Worm (Caenorhabditis elegans) whole organism, L2 larva: ENCODE data around the gene F55C10.5.
A peak's percentile ranks its signal among the peaks of the same experiment; 100 is the strongest.

Experiments used
- C34F6.9 ChIP-seq: fragments of 150-350 bp; optimal IDR thresholded peaks from 2 replicates; lab custom pipeline; 2014; ENCODE audit warnings: missing biosample characterization, missing genetic modification characterization
- F13H6.1 ChIP-seq: sonication (generic microtip); optimal IDR thresholded peaks from 2 replicates; lab custom pipeline; 2016; ENCODE audit warnings: missing genetic modification characterization, missing compliant biosample characterization
- Y55F3AM.14 ChIP-seq: fragments of 200-800 bp; sonication (Bioruptor generic); optimal IDR thresholded peaks from 2 replicates; lab custom pipeline; 2018; ENCODE audit warnings: mild to moderate bottlenecking, missing genetic modification characterization, missing compliant biosample characterization
- ZK546.5 ChIP-seq: sonication (generic microtip); optimal IDR thresholded peaks from 2 replicates; lab custom pipeline; 2017; ENCODE audit warnings: missing biosample characterization, missing genetic modification characterization
- alr-1 ChIP-seq: fragments of 150-350 bp; optimal IDR thresholded peaks from 2 replicates; lab custom pipeline; 2014; ENCODE audit warnings: missing biosample characterization, missing genetic modification characterization
- aly-2 ChIP-seq: fragments of 150-350 bp; optimal IDR thresholded peaks from 2 replicates; lab custom pipeline; 2014; ENCODE audit warnings: missing biosample characterization, missing genetic modification characterization
- blmp-1 ChIP-seq: sonication (generic microtip); optimal IDR thresholded peaks from 2 replicates; lab custom pipeline; 2017; ENCODE audit warnings: missing genetic modification characterization, mild to moderate bottlenecking, missing compliant biosample characterization, antibody characterized with exemption, moderate library complexity; ENCODE audit not compliant: insufficient read depth
- crh-2 ChIP-seq: sonication (generic microtip); optimal IDR thresholded peaks from 2 replicates; lab custom pipeline; 2017; ENCODE audit warnings: missing biosample characterization, missing genetic modification characterization
- dmd-4 ChIP-seq: sonication (generic microtip); optimal IDR thresholded peaks from 2 replicates; lab custom pipeline; 2017; ENCODE audit warnings: missing biosample characterization, missing genetic modification characterization
- egl-27 ChIP-seq: sonication (generic microtip); optimal IDR thresholded peaks from 3 replicates; lab custom pipeline; 2017; ENCODE audit warnings: missing biosample characterization, missing genetic modification reagents, missing genetic modification characterization
- elt-1 ChIP-seq: fragments of 150-350 bp; optimal IDR thresholded peaks from 2 replicates; lab custom pipeline; 2014; ENCODE audit warnings: missing biosample characterization, missing genetic modification characterization
- elt-3 ChIP-seq: sonication (generic microtip); optimal IDR thresholded peaks from 2 replicates; lab custom pipeline; 2017; ENCODE audit warnings: missing biosample characterization, missing genetic modification characterization
- fos-1 ChIP-seq: fragments of 150-350 bp; optimal IDR thresholded peaks from 2 replicates; lab custom pipeline; 2014; ENCODE audit warnings: missing biosample characterization, missing genetic modification characterization
- gmeb-1 ChIP-seq: fragments of 150-350 bp; optimal IDR thresholded peaks from 2 replicates; lab custom pipeline; 2014; ENCODE audit warnings: missing biosample characterization, missing genetic modification characterization
- lin-13 ChIP-seq: fragments of 150-350 bp; optimal IDR thresholded peaks from 2 replicates; lab custom pipeline; 2014; ENCODE audit warnings: missing biosample characterization, missing genetic modification reagents, missing genetic modification characterization
- lin-39 ChIP-seq: fragments of 150-350 bp; optimal IDR thresholded peaks from 2 replicates; lab custom pipeline; 2014; ENCODE audit warnings: missing biosample characterization, missing genetic modification reagents, missing genetic modification characterization
- lsy-2 ChIP-seq, 2 experiments: fragments of 150-350 bp in 1 of 2; sonication (generic microtip) in 1 of 2; optimal IDR thresholded peaks; 2 replicates each; lab custom pipeline; 2014 to 2017; ENCODE audit warnings: missing biosample characterization in 2 of 2, missing genetic modification characterization in 2 of 2
- mab-5 ChIP-seq: fragments of 150-350 bp; optimal IDR thresholded peaks from 2 replicates; lab custom pipeline; 2014; ENCODE audit warnings: missing biosample characterization, missing genetic modification characterization
- mbf-1 ChIP-seq: sonication (generic microtip); optimal IDR thresholded peaks from 2 replicates; lab custom pipeline; 2017; ENCODE audit warnings: missing biosample characterization, missing genetic modification characterization
- mdl-1 ChIP-seq, 2 experiments: fragments of 150-350 bp in 1 of 2; sonication (generic microtip) in 1 of 2; optimal IDR thresholded peaks; 2 replicates each; lab custom pipeline; 2017; ENCODE audit warnings: missing biosample characterization in 2 of 2, missing genetic modification characterization in 2 of 2
- nhr-10 ChIP-seq: sonication (generic microtip); optimal IDR thresholded peaks from 2 replicates; lab custom pipeline; 2017; ENCODE audit warnings: missing biosample characterization, missing genetic modification characterization
- nhr-11 ChIP-seq: fragments of 150-350 bp; optimal IDR thresholded peaks from 2 replicates; lab custom pipeline; 2014; ENCODE audit warnings: missing biosample characterization, missing genetic modification characterization
- nhr-12 ChIP-seq: fragments of 150-350 bp; optimal IDR thresholded peaks from 2 replicates; lab custom pipeline; 2014; ENCODE audit warnings: missing biosample characterization, missing genetic modification characterization
- nhr-129 ChIP-seq: fragments of 150-350 bp; optimal IDR thresholded peaks from 2 replicates; lab custom pipeline; 2014; ENCODE audit warnings: missing biosample characterization, missing genetic modification characterization
- nhr-21 ChIP-seq: fragments of 150-350 bp; optimal IDR thresholded peaks from 2 replicates; lab custom pipeline; 2014; ENCODE audit warnings: missing biosample characterization, missing genetic modification characterization
- nhr-23 ChIP-seq: fragments of 150-350 bp; optimal IDR thresholded peaks from 2 replicates; lab custom pipeline; 2014; ENCODE audit warnings: missing biosample characterization, missing genetic modification reagents, missing genetic modification characterization
- nhr-237 ChIP-seq: fragments of 150-350 bp; optimal IDR thresholded peaks from 2 replicates; lab custom pipeline; 2014; ENCODE audit warnings: missing biosample characterization, missing genetic modification characterization
- nhr-25 ChIP-seq: fragments of 150-350 bp; sonication (generic microtip); optimal IDR thresholded peaks from 3 replicates; lab custom pipeline; 2014; ENCODE audit warnings: missing biosample characterization, missing genetic modification characterization
- nhr-6 ChIP-seq: fragments of 150-350 bp; optimal IDR thresholded peaks from 2 replicates; lab custom pipeline; 2014; ENCODE audit warnings: missing biosample characterization, missing genetic modification characterization
- nhr-77 ChIP-seq: fragments of 150-350 bp; optimal IDR thresholded peaks from 2 replicates; lab custom pipeline; 2014; ENCODE audit warnings: missing biosample characterization, missing genetic modification characterization
- peb-1 ChIP-seq: fragments of 150-350 bp; optimal IDR thresholded peaks from 2 replicates; lab custom pipeline; 2014; ENCODE audit warnings: missing biosample characterization, missing genetic modification characterization
- sem-4 ChIP-seq: fragments of 150-350 bp; optimal IDR thresholded peaks from 2 replicates; lab custom pipeline; 2014; ENCODE audit warnings: missing biosample characterization, missing genetic modification reagents, missing genetic modification characterization
- sma-3 ChIP-seq: sonication (generic microtip); optimal IDR thresholded peaks from 2 replicates; lab custom pipeline; 2016; ENCODE audit warnings: missing genetic modification reagents, missing genetic modification characterization, missing compliant biosample characterization
- sma-9 ChIP-seq, 2 experiments: fragments of 150-350 bp in 1 of 2; sonication (generic microtip) in 1 of 2; optimal IDR thresholded peaks; 2 replicates each; lab custom pipeline; 2014 to 2016; ENCODE audit warnings: missing genetic modification characterization in 2 of 2, mild to moderate bottlenecking in 1 of 2, missing biosample characterization in 1 of 2, missing compliant biosample characterization in 1 of 2, missing genetic modification reagents in 1 of 2, moderate library complexity in 1 of 2
- snpc-4 ChIP-seq: fragments of 150-350 bp; optimal IDR thresholded peaks from 2 replicates; lab custom pipeline; 2014; ENCODE audit warnings: missing biosample characterization, missing genetic modification characterization
- unc-39 ChIP-seq: fragments of 150-350 bp; optimal IDR thresholded peaks from 2 replicates; lab custom pipeline; 2014; ENCODE audit warnings: missing biosample characterization, missing genetic modification characterization
- unc-55 ChIP-seq: fragments of 150-350 bp; sonication (generic microtip); optimal IDR thresholded peaks from 3 replicates; lab custom pipeline; 2014; ENCODE audit warnings: missing biosample characterization, missing genetic modification reagents, missing genetic modification characterization
- ztf-1 ChIP-seq: fragments of 200-800 bp; sonication (Bioruptor generic); conservative IDR thresholded peaks from 2 replicates; pipeline ENCODE4 v1.3.6; 2022; ENCODE audit warnings: missing genetic modification characterization, missing compliant biosample characterization
- ztf-11 ChIP-seq: sonication (generic microtip); optimal IDR thresholded peaks from 2 replicates; lab custom pipeline; 2017; ENCODE audit warnings: missing biosample characterization, missing genetic modification characterization
- ztf-4 ChIP-seq: fragments of 150-350 bp; optimal IDR thresholded peaks from 2 replicates; lab custom pipeline; 2014; ENCODE audit warnings: missing biosample characterization, missing genetic modification characterization

F55C10.5 gene

DNA sequence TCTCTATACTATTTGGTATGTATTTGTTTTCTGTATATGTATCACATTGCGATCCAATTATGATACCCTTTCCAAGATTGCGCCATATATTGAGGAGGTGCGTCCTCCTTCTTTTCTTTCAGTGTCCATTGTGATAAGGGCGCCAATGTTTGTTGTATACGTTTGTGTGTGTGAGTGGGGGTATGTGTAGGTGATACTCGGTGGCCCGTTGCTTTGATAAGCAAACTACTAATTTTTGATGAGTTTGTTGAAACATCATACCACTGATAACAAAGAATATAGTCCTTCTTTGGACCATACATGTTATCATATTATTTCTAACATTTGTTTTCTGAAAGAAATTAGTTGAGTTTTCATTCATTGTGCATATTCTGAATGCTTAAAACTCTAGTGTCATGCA lies 20.8 kb downstream of the F55C10.5 start:
- peak; percentile 15 for TF ChIP-seq F13H6.1 (tag; lab: Kevin White, UChicago)
- no peak for TF ChIP-seq nhr-21 (tag; lab: Kevin White, UChicago)
- no peak for TF ChIP-seq ztf-4 (tag; lab: Kevin White, UChicago)
- TF ChIP-seq elt-1 (tag; lab: Kevin White, UChicago), result no peak
- TF ChIP-seq blmp-1, result no peak
- no peak for TF ChIP-seq aly-2 (tag; lab: Kevin White, UChicago)
- TF ChIP-seq fos-1, result peak; percentile 70
- no peak for TF ChIP-seq nhr-237 (tag; lab: Kevin White, UChicago)
- peak; percentile 45 for TF ChIP-seq crh-2 (tag; lab: Kevin White, UChicago)
- TF ChIP-seq ztf-11 (tag; lab: Kevin White, UChicago), result no peak
- peak; percentile 24 for TF ChIP-seq sma-9 (GFP tag; optimal IDR thresholded peaks at IDR 0.05; lab: Kevin White, UChicago)
- no peak for TF ChIP-seq sma-9 (tag; optimal IDR thresholded peaks at IDR 0.05; lab: Kevin White, UChicago)
- no peak for TF ChIP-seq snpc-4 (tag; lab: Kevin White, UChicago)
- TF ChIP-seq nhr-23 (tag; lab: Kevin White, UChicago), result no peak
- TF ChIP-seq sem-4 (tag; lab: Kevin White, UChicago), result no peak
- TF ChIP-seq mbf-1 (tag; lab: Kevin White, UChicago), result no peak

DNA sequence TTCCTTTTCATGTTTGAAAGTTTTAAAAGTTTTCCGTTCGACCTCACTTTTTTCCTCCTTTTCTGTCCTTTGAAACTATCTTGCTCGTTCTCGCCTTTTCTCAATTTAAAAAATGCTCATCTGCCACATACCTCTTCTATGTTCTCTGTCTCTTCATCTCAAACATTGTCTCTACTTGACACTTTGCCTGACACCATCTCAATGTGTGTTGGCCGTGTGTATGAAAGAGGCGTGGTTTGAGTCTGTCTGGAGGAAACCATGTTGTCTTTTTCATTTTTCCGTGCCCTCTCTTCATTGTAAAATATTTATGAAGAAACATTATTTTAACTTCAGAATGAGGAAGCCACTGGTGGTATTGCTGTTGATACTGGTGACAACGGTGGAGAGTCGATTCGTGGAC lies 24.3 kb downstream of the F55C10.5 start, which contains the start of gene K03B8.6:
Gene K03B8.6 (plus strand): TSS at position 334 of the 400 bp plus-strand sequence.
- TF ChIP-seq nhr-25 (tag; lab: Kevin White, UChicago) (no peak), nhr-77 (tag; lab: Kevin White, UChicago) (no peak), nhr-10 (tag; lab: Kevin White, UChicago) (no peak), peb-1 (tag; lab: Kevin White, UChicago) (no peak), ZK546.5 (tag; lab: Kevin White, UChicago) (no peak), crh-2 (tag; lab: Kevin White, UChicago) (no peak), lin-39 (tag; lab: Kevin White, UChicago) (no peak), unc-39 (tag; lab: Kevin White, UChicago) (no peak), C34F6.9 (tag; lab: Kevin White, UChicago) (no peak), ztf-1 (GFP tag; lab: Robert Waterston, UW) (no peak), egl-27 (tag; lab: Kevin White, UChicago) (no peak), blmp-1 (no peak), snpc-4 (tag; lab: Kevin White, UChicago) (no peak), nhr-11 (tag; lab: Kevin White, UChicago) (no peak), nhr-23 (tag; lab: Kevin White, UChicago) (no peak)

DNA sequence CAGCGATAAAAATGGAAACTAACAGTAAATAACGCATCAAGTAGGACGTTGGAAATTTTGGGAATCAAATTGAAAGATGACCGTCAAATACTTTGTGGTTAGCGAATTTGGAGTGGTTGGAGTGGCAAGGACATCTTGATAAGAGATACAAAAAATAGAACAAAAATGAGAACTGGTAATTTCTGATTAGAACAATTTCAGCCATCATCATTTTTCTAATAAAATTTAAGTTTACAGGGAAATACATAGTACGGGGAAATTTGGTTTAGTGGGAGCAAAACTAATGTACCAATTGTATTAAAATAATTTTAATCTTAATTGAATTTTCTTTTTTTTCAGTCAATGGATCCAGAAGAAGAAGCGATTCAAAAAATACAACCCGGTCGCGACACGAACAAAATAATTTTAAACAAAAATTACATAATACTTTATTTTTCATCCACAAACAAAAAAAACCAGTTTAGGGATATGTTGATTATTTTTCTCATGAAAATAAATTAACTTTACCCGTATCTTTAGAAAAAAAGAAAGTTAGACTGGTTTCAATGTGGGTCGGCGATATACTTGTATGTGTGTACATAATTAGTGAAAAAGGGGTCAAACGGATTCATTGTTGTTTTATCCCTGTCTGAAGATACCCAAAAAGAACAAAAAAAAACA lies 28.1 kb downstream of the F55C10.5 start, which contains the start of the genes K03B8.8 and grl-3:
Gene K03B8.8 (minus strand): TSS at position 101 of the 660 bp plus-strand sequence.
Gene grl-3 (plus strand): TSS at position 610 of the 660 bp plus-strand sequence.
- no peak for TF ChIP-seq elt-3 (tag; lab: Kevin White, UChicago)
- TF ChIP-seq unc-39 (tag; lab: Kevin White, UChicago), result no peak
- TF ChIP-seq sma-9 (GFP tag; optimal IDR thresholded peaks at IDR 0.05; lab: Kevin White, UChicago), result no peak
- no peak for TF ChIP-seq sma-9 (tag; optimal IDR thresholded peaks at IDR 0.05; lab: Kevin White, UChicago)
- TF ChIP-seq nhr-11 (tag; lab: Kevin White, UChicago), result no peak
- TF ChIP-seq nhr-25 (tag; lab: Kevin White, UChicago), result no peak
- TF ChIP-seq nhr-237 (tag; lab: Kevin White, UChicago), result no peak
- no peak for TF ChIP-seq Y55F3AM.14 (GFP tag; lab: Kevin White, UChicago)

DNA sequence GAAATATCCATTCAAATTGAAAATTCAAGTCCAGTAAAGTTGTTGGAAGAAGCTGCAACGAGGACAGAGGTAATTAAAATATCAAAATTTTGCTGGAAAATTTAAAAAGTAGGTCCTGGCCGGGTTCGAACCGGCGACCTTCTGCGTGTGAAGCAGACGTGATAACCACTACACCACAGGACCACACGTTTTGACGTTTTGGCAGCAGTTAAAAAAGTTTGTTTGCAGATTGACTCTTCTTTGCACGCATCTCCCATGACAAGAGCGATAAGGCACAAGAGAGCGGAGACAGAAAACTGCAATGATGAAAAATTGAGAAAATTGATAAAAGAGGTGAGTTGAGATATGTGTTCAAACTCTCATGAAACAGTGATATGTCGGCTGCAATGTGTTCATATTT lies 29.2 kb downstream of the F55C10.5 start:
- no peak for TF ChIP-seq mab-5 (tag; lab: Kevin White, UChicago)
- no peak for TF ChIP-seq peb-1 (tag; lab: Kevin White, UChicago)
- TF ChIP-seq nhr-6 (tag; lab: Kevin White, UChicago), result no peak
- no peak for TF ChIP-seq C34F6.9 (tag; lab: Kevin White, UChicago)
- TF ChIP-seq nhr-25 (tag; lab: Kevin White, UChicago), result no peak
- TF ChIP-seq lin-13 (GFP tag; lab: Kevin White, UChicago), result no peak
- no peak for TF ChIP-seq elt-3 (tag; lab: Kevin White, UChicago)
- TF ChIP-seq F13H6.1 (tag; lab: Kevin White, UChicago), result no peak
- TF ChIP-seq sma-9 (GFP tag; optimal IDR thresholded peaks at IDR 0.05; lab: Kevin White, UChicago), result peak; percentile 63
- no peak for TF ChIP-seq sma-9 (tag; optimal IDR thresholded peaks at IDR 0.05; lab: Kevin White, UChicago)
- no peak for TF ChIP-seq nhr-237 (tag; lab: Kevin White, UChicago)
- no peak for TF ChIP-seq elt-1 (tag; lab: Kevin White, UChicago)
- no peak for TF ChIP-seq mbf-1 (tag; lab: Kevin White, UChicago)
- no peak for TF ChIP-seq unc-55 (GFP tag; lab: Kevin White, UChicago)
- TF ChIP-seq sem-4 (tag; lab: Kevin White, UChicago), result no peak
- peak; percentile 48 for TF ChIP-seq nhr-129 (tag; lab: Kevin White, UChicago)
- peak; percentile 15 for TF ChIP-seq egl-27 (tag; lab: Kevin White, UChicago)
- no peak for TF ChIP-seq nhr-11 (tag; lab: Kevin White, UChicago)
- no peak for TF ChIP-seq dmd-4 (tag; lab: Kevin White, UChicago)
- TF ChIP-seq unc-39 (tag; lab: Kevin White, UChicago), result no peak
- no peak for TF ChIP-seq nhr-12 (tag; lab: Kevin White, UChicago)
- TF ChIP-seq sma-3 (GFP tag; lab: Kevin White, UChicago), result peak; percentile 65
- no peak for TF ChIP-seq Y55F3AM.14 (GFP tag; lab: Kevin White, UChicago)
- TF ChIP-seq gmeb-1, result no peak
- TF ChIP-seq ztf-1 (GFP tag; lab: Robert Waterston, UW), result no peak
- TF ChIP-seq ztf-4 (tag; lab: Kevin White, UChicago), result no peak
- TF ChIP-seq mdl-1 (tag; optimal IDR thresholded peaks at IDR 0.05; lab: Kevin White, UChicago), result no peak
- TF ChIP-seq nhr-10 (tag; lab: Kevin White, UChicago), result no peak
- peak; percentile 40 for TF ChIP-seq crh-2 (tag; lab: Kevin White, UChicago)
- TF ChIP-seq lin-39 (tag; lab: Kevin White, UChicago), result no peak
- TF ChIP-seq lsy-2 (tag; optimal IDR thresholded peaks at IDR 0.05; lab: Kevin White, UChicago), result no peak
- TF ChIP-seq alr-1 (tag; lab: Kevin White, UChicago), result no peak
- TF ChIP-seq ZK546.5 (tag; lab: Kevin White, UChicago), result no peak
